Worm (Caenorhabditis elegans): ENCODE results near the gene golg-2.

golg-2 gene

DNA sequence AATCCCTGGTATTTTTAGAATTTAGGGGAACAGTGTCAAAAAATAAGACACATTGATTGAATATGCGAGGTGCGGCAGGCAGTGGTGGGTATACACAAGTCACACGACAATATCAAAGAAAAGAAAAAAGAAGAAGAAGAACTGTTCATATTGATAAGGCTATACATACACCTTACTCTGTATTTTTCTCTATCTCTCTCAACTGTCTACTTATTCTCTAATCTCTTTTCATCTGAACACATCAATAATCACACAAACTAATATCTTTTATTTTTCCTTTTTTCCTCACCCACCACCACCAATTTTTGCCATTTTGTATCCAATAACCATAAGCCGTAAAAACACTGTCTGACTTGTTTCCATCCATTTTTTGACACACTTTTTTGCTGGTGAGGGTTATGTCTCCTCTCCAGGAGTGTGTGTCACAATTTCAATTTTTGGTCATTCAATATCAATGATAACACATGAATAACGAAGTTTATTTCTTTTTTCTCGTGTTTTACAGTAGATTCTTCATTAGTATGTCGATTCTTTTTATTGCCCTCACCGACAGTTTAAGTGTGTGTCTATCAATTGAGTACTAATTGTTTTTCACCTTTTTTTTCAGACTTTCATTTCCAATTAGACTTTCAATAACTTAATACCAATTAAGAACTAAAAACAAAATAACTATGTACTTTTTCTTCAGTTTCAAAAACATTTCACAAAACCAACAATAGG is 20.3 kb downstream of the golg-2 start:
- TF ChIP-seq peb-1 (tag; optimal IDR thresholded peaks at IDR 0.05) (no peak), R02D3.7 (tag; optimal IDR thresholded peaks at IDR 0.05) (no peak), unc-55 (GFP tag; optimal IDR thresholded peaks at IDR 0.05) (no peak), ztf-11 (tag; optimal IDR thresholded peaks at IDR 0.05) (no peak), mdl-1 (tag; optimal IDR thresholded peaks at IDR 0.05) (no peak), ZK546.5 (tag; optimal IDR thresholded peaks at IDR 0.05) (no peak), ceh-82 (tag; optimal IDR thresholded peaks at IDR 0.05) (no peak), skn-1 (tag; optimal IDR thresholded peaks at IDR 0.05) (no peak), aly-2 (tag; optimal IDR thresholded peaks at IDR 0.05) (no peak), elt-3 (tag; optimal IDR thresholded peaks at IDR 0.05) (no peak), nhr-77 (tag; optimal IDR thresholded peaks at IDR 0.05) (no peak), alr-1 (tag; optimal IDR thresholded peaks at IDR 0.05) (no peak), egl-27 (tag; optimal IDR thresholded peaks at IDR 0.05) (no peak), nhr-11 (tag; optimal IDR thresholded peaks at IDR 0.05) (no peak), sma-9 (GFP tag; optimal IDR thresholded peaks at IDR 0.05) (peak; percentile 62), sma-9 (tag; optimal IDR thresholded peaks at IDR 0.05) (no peak), lin-39 (tag; optimal IDR thresholded peaks at IDR 0.05) (no peak), nhr-12 (tag; optimal IDR thresholded peaks at IDR 0.05) (no peak), zag-1 (tag; optimal IDR thresholded peaks at IDR 0.05) (no peak), sem-4 (tag; optimal IDR thresholded peaks at IDR 0.05) (peak; percentile 14), lin-11 (tag; optimal IDR thresholded peaks at IDR 0.05) (no peak), nhr-237 (tag; optimal IDR thresholded peaks at IDR 0.05) (no peak), nhr-6 (tag; optimal IDR thresholded peaks at IDR 0.05) (no peak), crh-2 (tag; optimal IDR thresholded peaks at IDR 0.05) (peak; percentile 68), nhr-21 (tag; optimal IDR thresholded peaks at IDR 0.05) (peak; percentile 54), blmp-1 (tag; optimal IDR thresholded peaks at IDR 0.05; ENCODE audit: insufficient read depth) (peak; percentile 53), F13H6.1 (tag; optimal IDR thresholded peaks at IDR 0.05) (no peak), elt-1 (tag; optimal IDR thresholded peaks at IDR 0.05) (no peak), ztf-4 (tag; optimal IDR thresholded peaks at IDR 0.05) (no peak), nhr-25 (tag; optimal IDR thresholded peaks at IDR 0.05) (peak; percentile 67), nhr-23 (tag; optimal IDR thresholded peaks at IDR 0.05) (no peak), mbf-1 (tag; optimal IDR thresholded peaks at IDR 0.05) (no peak), C34F6.9 (tag; optimal IDR thresholded peaks at IDR 0.05) (no peak), unc-39 (tag; optimal IDR thresholded peaks at IDR 0.05) (no peak), unc-62 (GFP tag; optimal IDR thresholded peaks at IDR 0.05) (no peak), gmeb-1 (tag; optimal IDR thresholded peaks at IDR 0.05) (peak; percentile 9), ztf-1 (GFP tag; conservative IDR thresholded peaks at IDR 0.05) (no peak), lin-13 (GFP tag; optimal IDR thresholded peaks at IDR 0.05) (no peak), Y55F3AM.14 (GFP tag; optimal IDR thresholded peaks at IDR 0.05) (no peak), nhr-129 (tag; optimal IDR thresholded peaks at IDR 0.05) (peak; percentile 34), snpc-4 (tag; optimal IDR thresholded peaks at IDR 0.05) (no peak), mab-5 (tag; optimal IDR thresholded peaks at IDR 0.05) (no peak), dmd-4 (tag; optimal IDR thresholded peaks at IDR 0.05) (no peak), fos-1 (tag; optimal IDR thresholded peaks at IDR 0.05) (peak; percentile 79), sma-3 (GFP tag; optimal IDR thresholded peaks at IDR 0.05) (peak; percentile 34), ceh-16 (tag; optimal IDR thresholded peaks at IDR 0.05) (no peak), nhr-10 (tag; optimal IDR thresholded peaks at IDR 0.05) (no peak), lsy-2 (tag; optimal IDR thresholded peaks at IDR 0.05) (peak in 1 of 2 experiments; percentile 43), ama-1 (optimal IDR thresholded peaks at IDR 0.05) (no peak)

All from whole organism, L2 larva.